Worm (Caenorhabditis elegans): ENCODE measurements around the gene ras-2.

Gene ras-2

DNA sequence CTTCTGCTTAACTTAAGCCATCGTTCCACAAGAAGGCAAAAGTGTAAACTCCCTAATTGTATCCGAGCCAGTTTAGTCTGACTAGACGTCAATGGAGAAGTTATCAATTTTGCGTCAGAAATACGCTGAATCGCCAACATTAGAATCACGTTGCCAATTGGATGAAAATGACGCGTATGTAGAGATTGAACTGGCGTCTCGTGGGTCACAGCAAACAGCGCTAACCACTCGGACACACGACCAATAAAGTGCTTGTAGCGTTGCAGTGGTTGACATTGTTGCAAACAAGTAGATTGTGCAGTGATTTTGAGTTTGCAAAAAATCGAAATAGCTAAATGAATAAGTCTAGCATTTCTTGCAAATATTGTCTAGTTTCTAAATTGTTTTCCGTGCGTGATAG is 50.3 kb downstream of the ras-2 start (continued):
- TF ChIP-seq zip-2 (tag; optimal IDR thresholded peaks at IDR 0.05) (peak; percentile 56), D1046.2 (GFP tag; IDR thresholded peaks at IDR 0.05) (peak; percentile 84), F10B5.3 (tag; optimal IDR thresholded peaks at IDR 0.05) (peak; percentile 60), spr-3 (GFP tag; optimal IDR thresholded peaks at IDR 0.05) (peak; percentile 83), jun-1 (tag; optimal IDR thresholded peaks at IDR 0.05) (peak; percentile 28), Y5F2A.4 (GFP tag; optimal IDR thresholded peaks at IDR 0.05) (peak; percentile 75), php-3 (GFP tag; IDR thresholded peaks at IDR 0.05) (peak; percentile 55), ztf-11 (tag; optimal IDR thresholded peaks at IDR 0.05) (no peak), nhr-76 (tag; optimal IDR thresholded peaks at IDR 0.05) (no peak), dmd-9 (GFP tag; IDR thresholded peaks at IDR 0.05) (peak; percentile 84), mdt-29 (GFP tag; IDR thresholded peaks at IDR 0.05) (peak; percentile 84; the same call in 1 of the 2 replicates), nhr-10 (tag; optimal IDR thresholded peaks at IDR 0.05) (no peak), ceh-28 (tag; optimal IDR thresholded peaks at IDR 0.05) (no peak), nhr-28 (tag; optimal IDR thresholded peaks at IDR 0.05) (peak; percentile 48), unc-130 (GFP tag; optimal IDR thresholded peaks at IDR 0.05) (peak; percentile 84), daf-16 (GFP tag; optimal IDR thresholded peaks at IDR 0.05) (peak; percentile 70 to 80), daf-16 (tag; optimal IDR thresholded peaks at IDR 0.05) (peak; percentile 68), mxl-2 (GFP tag; conservative IDR thresholded peaks at IDR 0.05) (0 out of 2 replicates have a peak, but pooled peaks have one; percentile 66), nhr-77 (tag; optimal IDR thresholded peaks at IDR 0.05) (peak; percentile 18), nhr-102 (tag; optimal IDR thresholded peaks at IDR 0.05) (peak; percentile 59), hlh-11 (tag; optimal IDR thresholded peaks at IDR 0.05) (peak; percentile 76), ZK546.5 (tag; optimal IDR thresholded peaks at IDR 0.05) (no peak), dmd-8 (GFP tag; IDR thresholded peaks at IDR 0.05) (peak; percentile 93), lir-3 (tag; optimal IDR thresholded peaks at IDR 0.05) (peak; percentile 75), daf-12 (tag; optimal IDR thresholded peaks at IDR 0.05) (no peak), zfp-2 (tag; optimal IDR thresholded peaks at IDR 0.05) (peak; percentile 56), mdl-1 (tag; optimal IDR thresholded peaks at IDR 0.05) (peak in 1 of 2 experiments; percentile 73), hif-1 (tag; optimal IDR thresholded peaks at IDR 0.05) (peak in 1 of 2 experiments; percentile 74), unc-39 (tag; optimal IDR thresholded peaks at IDR 0.05) (no peak), ztf-7 (tag; optimal IDR thresholded peaks at IDR 0.05) (peak; percentile 75), pqm-1 (tag; optimal IDR thresholded peaks at IDR 0.05) (peak; percentile 53), mxl-3 (GFP tag; optimal IDR thresholded peaks at IDR 0.05) (peak; percentile 96), ceh-44 (GFP tag; IDR thresholded peaks at IDR 0.05) (peak; percentile 90), lim-7 (GFP tag; IDR thresholded peaks at IDR 0.05) (peak; percentile 96), F49E8.2 (tag; optimal IDR thresholded peaks at IDR 0.05; ENCODE audit: borderline replicate concordance) (peak; percentile 75), ces-1 (GFP tag; optimal IDR thresholded peaks at IDR 0.05) (no peak), ama-1 (optimal IDR thresholded peaks at IDR 0.05) (no peak), F44E2.7 (GFP tag; IDR thresholded peaks at IDR 0.05) (peak; percentile 78; the same call in 1 of the 2 replicates), arid-1 (GFP tag; conservative IDR thresholded peaks at IDR 0.05) (peak; percentile 89), Y75B8A.6 (GFP tag; IDR thresholded peaks at IDR 0.05) (no peak; the same call in 1 of the 2 replicates), lin-13 (GFP tag; optimal IDR thresholded peaks at IDR 0.05) (peak; percentile 62), zag-1 (tag; optimal IDR thresholded peaks at IDR 0.05) (no peak), Y48G9A.11 (GFP tag; IDR thresholded peaks at IDR 0.05) (peak; percentile 81), mes-2 (tag; optimal IDR thresholded peaks at IDR 0.05; ENCODE audit: poor library complexity, severe bottlenecking) (peak; percentile 87), gei-8 (GFP tag; optimal IDR thresholded peaks at IDR 0.05) (peak; percentile 84), tag-97 (GFP tag; IDR thresholded peaks at IDR 0.05) (no peak), egl-27 (tag; optimal IDR thresholded peaks at IDR 0.05) (no peak), spr-1 (tag; optimal IDR thresholded peaks at IDR 0.05) (peak; percentile 81), ceh-82 (tag; optimal IDR thresholded peaks at IDR 0.05) (no peak), egl-43 (GFP tag; IDR thresholded peaks at IDR 0.05) (peak; percentile 94), aha-1 (tag) (peak; percentile 90), sdz-12 (GFP tag; optimal IDR thresholded peaks at IDR 0.05) (peak; percentile 87), Y105C5A.15 (GFP tag; IDR thresholded peaks at IDR 0.05) (0 out of 2 replicates have a peak, but pooled peaks have one; percentile 44)

Data from whole organism, L4 larva.